Fruit fly (Drosophila melanogaster) whole organism, embryonic: Measurements from ENCODE around the gene CG2841.

Experiments
- Adf1 ChIP-seq: fragments of 200-800 bp; sonication (Bioruptor generic); IDR thresholded peaks from 2 replicates; pipeline ENCODE4 v1.3.6; 2022; ENCODE audit warnings: missing biosample characterization, missing genetic modification characterization
- Atf3 ChIP-seq: fragments of 200-800 bp; sonication (Bioruptor generic); optimal IDR thresholded peaks from 3 replicates; lab custom pipeline; 2016; ENCODE audit warnings: missing biosample characterization, missing genetic modification characterization
- B-H2 ChIP-seq: fragments of 200-800 bp; sonication (Bioruptor generic); optimal IDR thresholded peaks from 2 replicates; lab custom pipeline; 2018; ENCODE audit warnings: missing biosample characterization, mild to moderate bottlenecking, missing genetic modification characterization
- CG10274 ChIP-seq: fragments of 200-800 bp; sonication (Bioruptor generic); optimal IDR thresholded peaks from 3 replicates; lab custom pipeline; 2017; ENCODE audit warnings: missing biosample characterization, mild to moderate bottlenecking, missing genetic modification characterization
- CG10979 ChIP-seq: fragments of 200-800 bp; sonication (Bioruptor generic); optimal IDR thresholded peaks from 2 replicates; lab custom pipeline; 2018; ENCODE audit warnings: missing biosample characterization, mild to moderate bottlenecking, missing genetic modification characterization, moderate library complexity
- CG11085 ChIP-seq: fragments of 200-800 bp; sonication (Bioruptor generic); IDR thresholded peaks from 2 replicates; pipeline ENCODE4 v1.3.6; 2022; ENCODE audit warnings: missing biosample characterization, missing genetic modification characterization
- CG12219 ChIP-seq: fragments of 200-800 bp; sonication (Bioruptor generic); optimal IDR thresholded peaks from 3 replicates; lab custom pipeline; 2018; ENCODE audit warnings: missing biosample characterization, mild to moderate bottlenecking, missing genetic modification characterization
- CG12391 ChIP-seq: fragments of 200-800 bp; sonication (Bioruptor generic); optimal IDR thresholded peaks from 3 replicates; lab custom pipeline; 2018; ENCODE audit warnings: missing biosample characterization, mild to moderate bottlenecking, missing genetic modification characterization, moderate library complexity
- CG12942 ChIP-seq: fragments of 200-800 bp; sonication (Bioruptor generic); optimal IDR thresholded peaks from 3 replicates; lab custom pipeline; 2016; ENCODE audit warnings: missing biosample characterization, missing genetic modification characterization
- CG13894 ChIP-seq: fragments of 200-800 bp; sonication (Bioruptor generic); optimal IDR thresholded peaks from 3 replicates; lab custom pipeline; 2018; ENCODE audit warnings: missing biosample characterization, mild to moderate bottlenecking, missing genetic modification characterization, moderate library complexity
- CG14441 ChIP-seq: fragments of 200-800 bp; sonication (Bioruptor generic); IDR thresholded peaks from 2 replicates; pipeline ENCODE4 v1.3.6; 2022; ENCODE audit warnings: missing biosample characterization, missing genetic modification characterization
- CG14667 ChIP-seq: fragments of 200-800 bp; sonication (Bioruptor generic); IDR thresholded peaks from 2 replicates; pipeline ENCODE4 v1.3.6; 2022; ENCODE audit warnings: missing biosample characterization, missing genetic modification characterization
- CG15601 ChIP-seq: fragments of 200-800 bp; sonication (Bioruptor generic); optimal IDR thresholded peaks from 3 replicates; lab custom pipeline; 2019; ENCODE audit warnings: missing biosample characterization, mild to moderate bottlenecking, missing genetic modification characterization, moderate library complexity
- CG15696 ChIP-seq: fragments of 200-800 bp; sonication (Bioruptor generic); optimal IDR thresholded peaks from 2 replicates; lab custom pipeline; 2019; ENCODE audit warnings: missing biosample characterization, mild to moderate bottlenecking, missing genetic modification characterization, moderate library complexity
- CG16779 ChIP-seq: fragments of 200-800 bp; sonication (Bioruptor generic); IDR thresholded peaks from 2 replicates; pipeline ENCODE4 v1.3.6; 2022; ENCODE audit warnings: missing biosample characterization, missing genetic modification characterization
- CG17829 ChIP-seq: fragments of 200-800 bp; optimal IDR thresholded peaks from 2 replicates; lab custom pipeline; 2019; ENCODE audit warnings: missing biosample characterization, mild to moderate bottlenecking, missing genetic modification characterization, moderate library complexity
- CG18476 ChIP-seq: fragments of 200-800 bp; sonication (Bioruptor generic); optimal IDR thresholded peaks from 2 replicates; lab custom pipeline; 2016; ENCODE audit warnings: missing biosample characterization, mild to moderate bottlenecking, missing genetic modification characterization
- CG3281 ChIP-seq: fragments of 200-800 bp; sonication (Bioruptor generic); optimal IDR thresholded peaks from 3 replicates; lab custom pipeline; 2017; ENCODE audit warnings: missing biosample characterization, mild to moderate bottlenecking, missing genetic modification characterization
- CG34376 ChIP-seq: fragments of 200-800 bp; sonication (Bioruptor generic); optimal IDR thresholded peaks from 2 replicates; lab custom pipeline; 2018; ENCODE audit warnings: missing biosample characterization, mild to moderate bottlenecking, missing genetic modification characterization
- CG4282 ChIP-seq: fragments of 200-800 bp; sonication (Bioruptor generic); optimal IDR thresholded peaks from 2 replicates; lab custom pipeline; 2016; ENCODE audit warnings: missing biosample characterization, missing genetic modification characterization
- CG6689 ChIP-seq: fragments of 200-800 bp; sonication (Bioruptor generic); IDR thresholded peaks from 2 replicates; pipeline ENCODE4 v1.3.6; 2022; ENCODE audit warnings: missing biosample characterization, missing genetic modification characterization
- CG6854 ChIP-seq: fragments of 200-800 bp; sonication (Bioruptor generic); optimal IDR thresholded peaks from 3 replicates; lab custom pipeline; 2017; ENCODE audit warnings: missing biosample characterization, mild to moderate bottlenecking, missing genetic modification characterization
- CG7556 ChIP-seq: fragments of 200-800 bp; sonication (Bioruptor generic); optimal IDR thresholded peaks from 2 replicates; lab custom pipeline; 2017; ENCODE audit warnings: missing biosample characterization, mild to moderate bottlenecking, missing genetic modification characterization
- CG7839 ChIP-seq: fragments of 200-800 bp; sonication (Bioruptor generic); optimal IDR thresholded peaks from 3 replicates; lab custom pipeline; 2018; ENCODE audit warnings: missing biosample characterization, mild to moderate bottlenecking, missing genetic modification characterization, moderate library complexity
- CG9609 ChIP-seq: fragments of 200-800 bp; sonication (Bioruptor generic); optimal IDR thresholded peaks from 3 replicates; lab custom pipeline; 2016; ENCODE audit warnings: missing biosample characterization, missing genetic modification characterization
- Dek ChIP-seq: fragments of 200-800 bp; sonication (Bioruptor generic); optimal IDR thresholded peaks from 3 replicates; lab custom pipeline; 2019; ENCODE audit warnings: missing biosample characterization, mild to moderate bottlenecking, missing genetic modification characterization, moderate library complexity
- E2f2 ChIP-seq: fragments of 200-800 bp; sonication (Bioruptor generic); IDR thresholded peaks from 2 replicates; pipeline ENCODE4 v1.3.6; 2022; ENCODE audit warnings: missing biosample characterization, missing genetic modification characterization
- Hmx ChIP-seq: fragments of 200-800 bp; sonication (Bioruptor generic); optimal IDR thresholded peaks from 2 replicates; lab custom pipeline; 2016; ENCODE audit warnings: missing biosample characterization, missing genetic modification characterization
- Hr3 ChIP-seq: fragments of 200-800 bp; sonication (Bioruptor generic); optimal IDR thresholded peaks from 3 replicates; lab custom pipeline; 2016; ENCODE audit warnings: missing biosample characterization, missing genetic modification characterization
- Lhr ChIP-seq: fragments of 200-800 bp; sonication (Bioruptor generic); optimal IDR thresholded peaks from 3 replicates; lab custom pipeline; 2017; ENCODE audit warnings: mild to moderate bottlenecking, missing biosample characterization, missing genetic modification reagents, missing genetic modification characterization
- Nf-YB ChIP-seq: fragments of 200-800 bp; sonication (Bioruptor generic); optimal IDR thresholded peaks from 3 replicates; lab custom pipeline; 2019; ENCODE audit warnings: missing biosample characterization, mild to moderate bottlenecking, missing genetic modification characterization, moderate library complexity
- Optix ChIP-seq: fragments of 200-800 bp; sonication (Bioruptor generic); IDR thresholded peaks from 3 replicates; pipeline ENCODE4 v1.3.6; 2022; ENCODE audit warnings: missing biosample characterization, missing genetic modification characterization
- Six4 ChIP-seq: fragments of 200-800 bp; sonication (Bioruptor generic); optimal IDR thresholded peaks from 2 replicates; lab custom pipeline; 2016; ENCODE audit warnings: missing biosample characterization, missing genetic modification characterization
- ase ChIP-seq: fragments of 200-800 bp; sonication (Bioruptor generic); IDR thresholded peaks from 3 replicates; pipeline ENCODE4 v1.3.6; 2022; ENCODE audit warnings: missing biosample characterization, missing genetic modification characterization
- corto ChIP-seq: fragments of 200-800 bp; sonication (Bioruptor generic); optimal IDR thresholded peaks from 2 replicates; lab custom pipeline; 2016; ENCODE audit warnings: missing biosample characterization, mild to moderate bottlenecking, missing genetic modification characterization, moderate library complexity
- dati ChIP-seq: fragments of 200-800 bp; sonication (Bioruptor generic); IDR thresholded peaks from 2 replicates; pipeline ENCODE4 v1.3.6; 2022; ENCODE audit warnings: missing biosample characterization, missing genetic modification characterization
- dysf ChIP-seq: fragments of 200-800 bp; sonication (Bioruptor generic); IDR thresholded peaks from 3 replicates; pipeline ENCODE4 v1.3.6; 2022; ENCODE audit warnings: missing biosample characterization, missing genetic modification characterization
- gfzf ChIP-seq: fragments of 200-800 bp; sonication (Bioruptor generic); optimal IDR thresholded peaks from 2 replicates; lab custom pipeline; 2016; ENCODE audit warnings: missing biosample characterization, mild to moderate bottlenecking, missing genetic modification characterization, moderate library complexity
- her ChIP-seq: fragments of 200-800 bp; sonication (Bioruptor generic); optimal IDR thresholded peaks from 2 replicates; lab custom pipeline; 2016; ENCODE audit warnings: missing biosample characterization, missing genetic modification characterization
- insv ChIP-seq, 2 experiments: fragments of 200-800 bp; sonication (Bioruptor generic); optimal IDR thresholded peaks; 3 replicates each; lab custom pipeline; 2016 to 2018; ENCODE audit warnings: missing biosample characterization in 2 of 2, missing genetic modification characterization in 2 of 2
- jumu ChIP-seq: fragments of 200-800 bp; sonication (Bioruptor generic); optimal IDR thresholded peaks from 3 replicates; lab custom pipeline; 2016; ENCODE audit warnings: missing biosample characterization, missing genetic modification characterization
- lov ChIP-seq, 2 experiments: fragments of 200-800 bp in 1 of 2; fragments of >200 bp in 1 of 2; sonication (Bioruptor generic) in 1 of 2; IDR thresholded peaks in 1 of 2; optimal IDR thresholded peaks in 1 of 2; 2 replicates in 1 of 2; 3 replicates in 1 of 2; pipeline versions ENCODE4 v1.3.6 to Lab custom; 2017 to 2022; ENCODE audit warnings: missing biosample characterization in 1 of 2, missing genetic modification characterization in 1 of 2
- pb ChIP-seq: fragments of 200-800 bp; sonication (Bioruptor generic); optimal IDR thresholded peaks from 3 replicates; lab custom pipeline; 2016; ENCODE audit warnings: missing biosample characterization, missing genetic modification characterization
- pfk ChIP-seq: fragments of 200-800 bp; sonication (Bioruptor generic); optimal IDR thresholded peaks from 2 replicates; lab custom pipeline; 2018; ENCODE audit warnings: missing biosample characterization, mild to moderate bottlenecking, missing genetic modification characterization, moderate library complexity
- sens ChIP-seq: fragments of 200-800 bp; sonication (Bioruptor generic); peaks from one replicate; lab custom pipeline; 2016; ENCODE audit warnings: missing biosample characterization, missing genetic modification characterization
- stwl ChIP-seq: fragments of 200-800 bp; sonication (Bioruptor generic); optimal IDR thresholded peaks from 3 replicates; lab custom pipeline; 2018; ENCODE audit warnings: missing biosample characterization, mild to moderate bottlenecking, missing genetic modification characterization, moderate library complexity
- sug ChIP-seq: fragments of 200-800 bp; optimal IDR thresholded peaks from 2 replicates; lab custom pipeline; 2019; ENCODE audit warnings: missing biosample characterization, mild to moderate bottlenecking, missing genetic modification characterization, moderate library complexity
- tgo ChIP-seq: fragments of 200-800 bp; sonication (Bioruptor generic); IDR thresholded peaks from 3 replicates; pipeline ENCODE4 v1.3.6; 2022; ENCODE audit warnings: missing biosample characterization, missing genetic modification characterization
- ttk ChIP-seq: fragments of 200-800 bp; sonication (Bioruptor generic); IDR thresholded peaks from 2 replicates; pipeline ENCODE4 v2.1.2; 2022; ENCODE audit warnings: missing biosample characterization, missing genetic modification characterization

The CG2841 gene

dm6 chrX:2297428-2298200, 68.5 kb downstream of the CG2841 start (continued):
- peak; percentile 96 for TF ChIP-seq CG3281 (GFP tag; lab: Kevin White, UChicago)
- peak; percentile 53 to 61 for TF ChIP-seq insv (GFP tag; optimal IDR thresholded peaks at IDR 0.05; lab: Kevin White, UChicago)
- peak; percentile 93 for TF ChIP-seq B-H2 (GFP tag; lab: Kevin White, UChicago)
- TF ChIP-seq Dek, result peak; percentile 99
- TF ChIP-seq CG14441 (GFP tag; lab: Robert Waterston, UW), result peak; percentile 99
- peak; percentile 94 for TF ChIP-seq sug (tag; lab: Kevin White, UChicago)
- peak; percentile 96 for TF ChIP-seq dati (GFP tag; lab: Robert Waterston, UW)
- TF ChIP-seq CG10274 (GFP tag; lab: Kevin White, UChicago), result peak; percentile 94
- peak; percentile 98 for TF ChIP-seq Adf1 (GFP tag; lab: Robert Waterston, UW)
- peak; percentile 99 for TF ChIP-seq CG12942 (GFP tag; lab: Kevin White, UChicago)
- TF ChIP-seq corto (GFP tag; lab: Kevin White, UChicago), result no peak
- peak; percentile 87 for TF ChIP-seq Nf-YB (GFP tag; lab: Kevin White, UChicago)
- TF ChIP-seq gfzf (GFP tag; lab: Kevin White, UChicago), result peak; percentile 41
- TF ChIP-seq pb (GFP tag; lab: Kevin White, UChicago), result peak; percentile 99
- TF ChIP-seq Hr3 (GFP tag; lab: Kevin White, UChicago), result peak; percentile 99
- TF ChIP-seq CG12219 (GFP tag; lab: Kevin White, UChicago), result peak; percentile 99
- peak; percentile 99 for TF ChIP-seq CG7839 (tag; lab: Kevin White, UChicago)
- TF ChIP-seq CG7556 (GFP tag; lab: Kevin White, UChicago), result peak; percentile 99
- peak; percentile 98 for TF ChIP-seq ttk (GFP tag; lab: Robert Waterston, UW)
- peak; percentile 99 for TF ChIP-seq dysf (GFP tag; lab: Robert Waterston, UW)
- TF ChIP-seq Hmx (GFP tag; lab: Kevin White, UChicago), result peak; percentile 91
- TF ChIP-seq CG18476 (GFP tag; lab: Kevin White, UChicago), result peak; percentile 97
- TF ChIP-seq Atf3, result peak; percentile 98
- TF ChIP-seq Six4 (GFP tag; lab: Kevin White, UChicago), result peak; percentile 99
- peak; percentile 95 for TF ChIP-seq CG13894
- TF ChIP-seq ase (GFP tag; lab: Robert Waterston, UW), result peak; percentile 98
- peak; percentile 87 for TF ChIP-seq E2f2 (GFP tag; lab: Robert Waterston, UW)
- peak; percentile 99 for TF ChIP-seq Optix (GFP tag; lab: Robert Waterston, UW)
- TF ChIP-seq lov (optimal IDR thresholded peaks at IDR 0.05; lab: Kevin White, UChicago), result no peak
- peak; percentile 98 for TF ChIP-seq lov (GFP tag; IDR thresholded peaks at IDR 0.05; lab: Robert Waterston, UW)
- peak; percentile 92 for TF ChIP-seq CG34376 (GFP tag; lab: Kevin White, UChicago)
- peak; percentile 21 for TF ChIP-seq pfk (GFP tag; lab: Kevin White, UChicago)
- TF ChIP-seq CG4282 (GFP tag; lab: Kevin White, UChicago), result peak; percentile 98
- TF ChIP-seq CG17829 (tag; lab: Kevin White, UChicago), result peak; percentile 97
- peak; percentile 98 for TF ChIP-seq CG6689
- TF ChIP-seq CG15696 (tag; lab: Kevin White, UChicago), result peak; percentile 88
- peak; percentile 99 for TF ChIP-seq CG9609
- TF ChIP-seq CG14667 (GFP tag; lab: Robert Waterston, UW), result peak; percentile 98
- peak; percentile 97 for TF ChIP-seq CG15601 (tag; lab: Kevin White, UChicago)
- peak; percentile 99 for TF ChIP-seq jumu
- TF ChIP-seq Lhr (GFP tag; lab: Kevin White, UChicago), result peak; percentile 97
- TF ChIP-seq CG10979 (tag; lab: Kevin White, UChicago), result peak; percentile 97
- TF ChIP-seq CG11085, result peak; percentile 94
- peak; percentile 95 for TF ChIP-seq CG16779 (GFP tag; lab: Robert Waterston, UW)
- TF ChIP-seq stwl (tag; lab: Kevin White, UChicago), result peak; percentile 34
- peak; percentile 98 for TF ChIP-seq tgo (GFP tag; lab: Robert Waterston, UW)
- peak; percentile 100 for TF ChIP-seq sens
- TF ChIP-seq her, result peak; percentile 98
- TF ChIP-seq CG6854 (GFP tag; lab: Kevin White, UChicago), result peak; percentile 95
- peak; percentile 98 for TF ChIP-seq CG12391
